Worm (Caenorhabditis elegans): Measurements from ENCODE around the gene T05B4.9.

The T05B4.9 gene

ce11 chrV:4101567-4101966 is 16.7 kb downstream of the T05B4.9 start, which contains the start of gene srj-40:
Gene srj-40, plus strand, starts transcription at chrV:4101867.
- TF ChIP-seq elt-2 (tag; optimal IDR thresholded peaks at IDR 0.05): no peak
- TF ChIP-seq ceh-9 (tag; optimal IDR thresholded peaks at IDR 0.05): no peak
- no peak for TF ChIP-seq sdc-2 (tag; optimal IDR thresholded peaks at IDR 0.05)
- no peak for TF ChIP-seq odd-2 (tag; optimal IDR thresholded peaks at IDR 0.05)
- no peak for TF ChIP-seq ama-1 (optimal IDR thresholded peaks at IDR 0.05)
- TF ChIP-seq ceh-22 (tag; optimal IDR thresholded peaks at IDR 0.05): no peak
- TF ChIP-seq fkh-10 (GFP tag; optimal IDR thresholded peaks at IDR 0.05): no peak
- no peak for TF ChIP-seq dmd-4 (tag; optimal IDR thresholded peaks at IDR 0.05; ENCODE audit: borderline replicate concordance)
- no peak for TF ChIP-seq hlh-6 (tag; optimal IDR thresholded peaks at IDR 0.05)
- TF ChIP-seq ceh-24 (tag; optimal IDR thresholded peaks at IDR 0.05): no peak
- no peak for TF ChIP-seq fkh-6 (tag; optimal IDR thresholded peaks at IDR 0.05)
- TF ChIP-seq ttx-3 (tag; optimal IDR thresholded peaks at IDR 0.05): no peak
- TF ChIP-seq pros-1 (tag; optimal IDR thresholded peaks at IDR 0.05): no peak
- TF ChIP-seq lin-11 (tag; optimal IDR thresholded peaks at IDR 0.05): no peak
- no peak for TF ChIP-seq hlh-13 (GFP tag; optimal IDR thresholded peaks at IDR 0.05)
- no peak for TF ChIP-seq hlh-30 (tag; optimal IDR thresholded peaks at IDR 0.05; ENCODE audit: insufficient read depth)
- TF ChIP-seq ceh-34 (tag; optimal IDR thresholded peaks at IDR 0.05): no peak
- no peak for TF ChIP-seq unc-55 (GFP tag; optimal IDR thresholded peaks at IDR 0.05)
- no peak for TF ChIP-seq zip-5 (tag; optimal IDR thresholded peaks at IDR 0.05)

ce11 chrV:4094740-4095139 is 23.5 kb downstream of the T05B4.9 start, which contains the start of gene nhr-181:
Gene nhr-181, plus strand, starts transcription at chrV:4095040.
- TF ChIP-seq ceh-31 (tag; optimal IDR thresholded peaks at IDR 0.05) (no peak), fkh-6 (tag; optimal IDR thresholded peaks at IDR 0.05) (no peak), unc-3 (GFP tag; conservative IDR thresholded peaks at IDR 0.05) (no peak), unc-3 (tag; optimal IDR thresholded peaks at IDR 0.05) (no peak), dmd-4 (tag; optimal IDR thresholded peaks at IDR 0.05; ENCODE audit: borderline replicate concordance) (no peak), eyg-1 (tag; optimal IDR thresholded peaks at IDR 0.05) (no peak), F13H6.1 (tag; optimal IDR thresholded peaks at IDR 0.05) (no peak), K09A11.1 (tag; optimal IDR thresholded peaks at IDR 0.05; ENCODE audit: insufficient read depth) (no peak), ahr-1 (tag; optimal IDR thresholded peaks at IDR 0.05) (no peak), fkh-10 (GFP tag; optimal IDR thresholded peaks at IDR 0.05) (no peak), elt-4 (tag; optimal IDR thresholded peaks at IDR 0.05) (no peak), pqm-1 (tag; optimal IDR thresholded peaks at IDR 0.05) (no peak), ceh-19 (GFP tag; optimal IDR thresholded peaks at IDR 0.05) (no peak), sox-4 (tag; optimal IDR thresholded peaks at IDR 0.05) (no peak), madf-2 (tag; optimal IDR thresholded peaks at IDR 0.05) (no peak), fax-1 (tag; optimal IDR thresholded peaks at IDR 0.05) (no peak), unc-42 (tag; optimal IDR thresholded peaks at IDR 0.05) (no peak)

ce11 chrV:4082952-4083351 is 35.3 kb downstream of the T05B4.9 start, which contains the start of gene F38H12.5:
Gene F38H12.5, minus strand, starts transcription at chrV:4083052.
- TF ChIP-seq lin-11 (tag; optimal IDR thresholded peaks at IDR 0.05) (no peak), gmeb-2 (tag; optimal IDR thresholded peaks at IDR 0.05) (no peak), C38D4.7 (GFP tag; optimal IDR thresholded peaks at IDR 0.05) (no peak), pat-9 (tag; optimal IDR thresholded peaks at IDR 0.05) (no peak), ceh-31 (tag; optimal IDR thresholded peaks at IDR 0.05) (no peak), tbx-2 (tag; optimal IDR thresholded peaks at IDR 0.05) (no peak), hlh-30 (tag; optimal IDR thresholded peaks at IDR 0.05; ENCODE audit: insufficient read depth) (no peak), ama-1 (optimal IDR thresholded peaks at IDR 0.05) (no peak), madf-2 (tag; optimal IDR thresholded peaks at IDR 0.05) (no peak), elt-2 (tag; optimal IDR thresholded peaks at IDR 0.05) (no peak), unc-55 (GFP tag; optimal IDR thresholded peaks at IDR 0.05) (no peak), Y22D7AL.16 (tag; optimal IDR thresholded peaks at IDR 0.05) (no peak), unc-86 (tag; optimal IDR thresholded peaks at IDR 0.05) (no peak), pha-4 (tag; optimal IDR thresholded peaks at IDR 0.05) (no peak), F13H6.1 (tag; optimal IDR thresholded peaks at IDR 0.05) (no peak)

Measured in whole organism, late embryonic.